Worm (Caenorhabditis elegans): ENCODE results near the gene srh-23.

ce11 chrV:4918664-4919257, 2.1 kb upstream of the srh-23 start, which contains the start of gene C02E7.6:
- no peak for TF ChIP-seq somi-1 (GFP tag; optimal IDR thresholded peaks at IDR 0.05)
- no peak for TF ChIP-seq zim-3 (tag; optimal IDR thresholded peaks at IDR 0.05)
- no peak for TF ChIP-seq tbp1 (GFP tag; optimal IDR thresholded peaks at IDR 0.05)
